Worm (Caenorhabditis elegans) whole organism, L4/young adult: ENCODE data around the gene H05C05.1.

Experiments used
- W03F9.2 ChIP-seq: fragments of 150-350 bp; optimal IDR thresholded peaks from 2 replicates; lab custom pipeline; 2014; ENCODE audit warnings: missing biosample characterization, missing genetic modification characterization
- dao-5 ChIP-seq: sonication (generic microtip); optimal IDR thresholded peaks from 2 replicates; lab custom pipeline; 2016; ENCODE audit warnings: missing genotype, missing genetic modification characterization, moderate library complexity, missing compliant biosample characterization
- him-1 ChIP-seq: sonication (generic microtip); optimal IDR thresholded peaks from 2 replicates; lab custom pipeline; 2016; ENCODE audit warnings: missing genotype, missing genetic modification reagents, missing genetic modification characterization, missing compliant biosample characterization

DNA sequence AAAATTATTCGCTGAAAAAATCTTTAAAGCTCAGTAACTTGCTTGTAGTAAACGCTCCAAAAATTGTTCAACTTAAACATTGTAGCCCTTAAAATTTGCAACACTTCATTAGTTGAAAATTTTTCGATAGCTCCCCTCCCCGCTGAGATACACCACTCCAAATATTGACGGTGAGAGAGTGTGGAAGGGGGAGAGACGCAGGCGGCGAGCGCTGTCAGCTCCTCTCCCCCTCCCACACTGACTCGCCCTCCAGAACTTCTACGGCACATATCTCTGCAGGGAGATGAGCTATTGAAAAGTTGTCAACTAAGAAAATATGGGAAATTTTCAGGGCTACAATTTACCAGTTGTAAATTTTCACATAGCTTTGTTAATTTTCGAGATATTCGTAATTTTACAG, 45.3 kb downstream of the H05C05.1 start:
- TF ChIP-seq him-1 (tag; lab: Kevin White, UChicago) (no peak), dao-5 (tag; lab: Kevin White, UChicago) (no peak), W03F9.2 (tag; lab: Kevin White, UChicago) (no peak)
